Fruit fly (Drosophila melanogaster): ENCODE data around the gene Prosbeta2.

dm6 chr3L:15039510-15039909, 39.8 kb downstream of the Prosbeta2 start:
- TF ChIP-seq CG8478 (optimal IDR thresholded peaks at IDR 0.05), result no peak
- no peak for TF ChIP-seq CTCF (optimal IDR thresholded peaks at IDR 0.05)

All from S2 (cell line).